Worm (Caenorhabditis elegans) whole organism, L4 larva: ENCODE results near the gene col-109.

Source experiments
- Y5F2A.4 ChIP-seq: fragments of 200-800 bp; sonication (Bioruptor generic); optimal IDR thresholded peaks from 2 replicates; lab custom pipeline; 2018; ENCODE audit warnings: mild to moderate bottlenecking, missing genetic modification characterization, missing compliant biosample characterization
- aha-1 ChIP-seq: fragments of 150-350 bp; peaks from one replicate; lab custom pipeline; 2014; ENCODE audit warnings: missing biosample characterization, missing genetic modification characterization
- aly-2 ChIP-seq: sonication (generic microtip); optimal IDR thresholded peaks from 2 replicates; lab custom pipeline; 2018; ENCODE audit warnings: missing biosample characterization, missing genetic modification characterization
- arid-1 ChIP-seq: fragments of 200-800 bp; sonication (Bioruptor generic); conservative IDR thresholded peaks from 2 replicates; pipeline ENCODE4 v1.3.6; 2022; ENCODE audit warnings: missing genetic modification reagents, missing genetic modification characterization, missing compliant biosample characterization
- ceh-28 ChIP-seq: fragments of 150-350 bp; optimal IDR thresholded peaks from 2 replicates; lab custom pipeline; 2014; ENCODE audit warnings: missing biosample characterization, missing genetic modification reagents, missing genetic modification characterization
- ceh-62 ChIP-seq: sonication (generic microtip); optimal IDR thresholded peaks from 2 replicates; lab custom pipeline; 2017; ENCODE audit warnings: missing biosample characterization, missing genetic modification characterization
- cey-2 ChIP-seq: sonication (generic microtip); optimal IDR thresholded peaks from 3 replicates; lab custom pipeline; 2017; ENCODE audit warnings: missing genetic modification characterization, mild to moderate bottlenecking, missing compliant biosample characterization, antibody characterized with exemption, borderline replicate concordance; ENCODE audit not compliant: insufficient read depth
- daf-12 ChIP-seq: fragments of 150-350 bp; optimal IDR thresholded peaks from 2 replicates; lab custom pipeline; 2014; ENCODE audit warnings: missing biosample characterization, missing genetic modification reagents, missing genetic modification characterization
- daf-16 ChIP-seq, 3 experiments: sonication (generic microtip); optimal IDR thresholded peaks; 2 replicates each; lab custom pipeline; 2016 to 2017; ENCODE audit warnings: missing genetic modification characterization in 3 of 3, missing genetic modification reagents in 3 of 3, mild to moderate bottlenecking in 2 of 3, missing compliant biosample characterization in 2 of 3, missing biosample characterization in 1 of 3, moderate library complexity in 1 of 3
- daf-8 ChIP-seq: fragments of 200-800 bp; sonication (Bioruptor generic); IDR thresholded peaks from 2 replicates; pipeline ENCODE4 v1.3.6; 2022; ENCODE audit warnings: missing genetic modification characterization, missing compliant biosample characterization
- dmd-9 ChIP-seq: fragments of 200-800 bp; sonication (Bioruptor generic); IDR thresholded peaks from 2 replicates; pipeline ENCODE4 v1.3.6; 2022; ENCODE audit warnings: missing genetic modification reagents, missing genetic modification characterization, missing compliant biosample characterization
- duxl-1 ChIP-seq: sonication (generic microtip); optimal IDR thresholded peaks from 2 replicates; lab custom pipeline; 2016; ENCODE audit warnings: mild to moderate bottlenecking, missing genetic modification characterization, moderate library complexity, missing compliant biosample characterization; ENCODE audit not compliant: poor library complexity
- dve-1 ChIP-seq: sonication (generic microtip); optimal IDR thresholded peaks from 2 replicates; lab custom pipeline; 2017; ENCODE audit warnings: antibody characterized with exemption, mild to moderate bottlenecking, missing genetic modification characterization, missing compliant biosample characterization; ENCODE audit not compliant: insufficient read depth
- egl-27 ChIP-seq: sonication (generic microtip); optimal IDR thresholded peaks from 3 replicates; lab custom pipeline; 2017; ENCODE audit warnings: missing biosample characterization, missing genetic modification reagents, missing genetic modification characterization
- egl-43 ChIP-seq: fragments of 200-800 bp; sonication (Bioruptor generic); IDR thresholded peaks from 2 replicates; pipeline ENCODE4 v1.3.6; 2022; ENCODE audit warnings: missing genetic modification reagents, missing genetic modification characterization, missing compliant biosample characterization
- fos-1 ChIP-seq: fragments of 150-350 bp; optimal IDR thresholded peaks from 2 replicates; lab custom pipeline; 2014; ENCODE audit warnings: missing biosample characterization, missing genetic modification characterization
- hif-1 ChIP-seq, 2 experiments: sonication (generic microtip); optimal IDR thresholded peaks; 2 replicates each; lab custom pipeline; 2016 to 2017; ENCODE audit warnings: missing compliant biosample characterization in 2 of 2, missing genetic modification characterization in 2 of 2, missing genetic modification reagents in 2 of 2, missing genotype in 2 of 2, mild to moderate bottlenecking in 1 of 2
- hlh-11 ChIP-seq: fragments of 200-800 bp; sonication (Bioruptor generic); optimal IDR thresholded peaks from 2 replicates; lab custom pipeline; 2018; ENCODE audit warnings: mild to moderate bottlenecking, missing genetic modification characterization, missing compliant biosample characterization
- hlh-30 ChIP-seq: sonication (generic microtip); optimal IDR thresholded peaks from 2 replicates; lab custom pipeline; 2017; ENCODE audit warnings: antibody characterized with exemption, mild to moderate bottlenecking, missing genetic modification characterization, missing compliant biosample characterization; ENCODE audit not compliant: insufficient read depth
- hmg-1.1 ChIP-seq: fragments of 200-800 bp; sonication (Bioruptor generic); IDR thresholded peaks from 2 replicates; pipeline ENCODE4 v1.3.6; 2022; ENCODE audit warnings: missing genetic modification reagents, missing genetic modification characterization, missing compliant biosample characterization
- jun-1 ChIP-seq: fragments of 150-350 bp; optimal IDR thresholded peaks from 2 replicates; lab custom pipeline; 2014; ENCODE audit warnings: missing biosample characterization, missing genetic modification reagents, missing genetic modification characterization
- lim-7 ChIP-seq: fragments of 200-800 bp; sonication (Bioruptor generic); IDR thresholded peaks from 2 replicates; pipeline ENCODE4 v1.3.6; 2022; ENCODE audit warnings: missing genetic modification characterization, missing compliant biosample characterization
- lin-13 ChIP-seq: fragments of 150-350 bp; optimal IDR thresholded peaks from 2 replicates; lab custom pipeline; 2014; ENCODE audit warnings: missing biosample characterization, missing genetic modification reagents, missing genetic modification characterization
- lin-15B ChIP-seq: fragments of 150-350 bp; sonication (generic microtip); optimal IDR thresholded peaks from 3 replicates; lab custom pipeline; 2014; ENCODE audit warnings: missing biosample characterization, missing genetic modification characterization
- lin-29 ChIP-seq: fragments of 200-800 bp; sonication (Bioruptor generic); IDR thresholded peaks from 2 replicates; pipeline ENCODE4 v1.3.6; 2022; ENCODE audit warnings: missing genetic modification reagents, missing genetic modification characterization, missing compliant biosample characterization
- lin-38 ChIP-seq: fragments of 200-800 bp; sonication (Bioruptor generic); IDR thresholded peaks from 2 replicates; pipeline ENCODE4 v1.3.6; 2022; ENCODE audit warnings: missing genetic modification reagents, missing genetic modification characterization, missing compliant biosample characterization
- madf-5 ChIP-seq, 2 experiments: fragments of 200-800 bp; sonication (Bioruptor generic); IDR thresholded peaks; 2 replicates each; pipeline ENCODE4 v1.3.6; 2022; ENCODE audit warnings: missing compliant biosample characterization in 2 of 2, missing genetic modification characterization in 2 of 2
- madf-9 ChIP-seq: fragments of 200-800 bp; sonication (Bioruptor generic); conservative IDR thresholded peaks from 2 replicates; pipeline ENCODE4 v1.3.6; 2022; ENCODE audit warnings: missing genetic modification reagents, missing genetic modification characterization, missing compliant biosample characterization
- mdl-1 ChIP-seq, 2 experiments: fragments of 150-350 bp in 1 of 2; sonication (generic microtip) in 1 of 2; optimal IDR thresholded peaks; 2 replicates each; lab custom pipeline; 2014 to 2017; ENCODE audit warnings: missing biosample characterization in 2 of 2, missing genetic modification characterization in 2 of 2
- mdt-29 ChIP-seq: fragments of 200-800 bp; sonication (Bioruptor generic); IDR thresholded peaks from 2 replicates; pipeline ENCODE4 v1.3.6; 2022; ENCODE audit warnings: missing genetic modification reagents, missing genetic modification characterization, missing compliant biosample characterization
- mep-1 ChIP-seq: fragments of 150-350 bp; sonication (generic microtip); optimal IDR thresholded peaks from 3 replicates; lab custom pipeline; 2014; ENCODE audit warnings: missing biosample characterization, missing genetic modification characterization
- mxl-2 ChIP-seq: fragments of 200-800 bp; sonication (Bioruptor generic); conservative IDR thresholded peaks from 2 replicates; pipeline ENCODE4 v1.3.6; 2022; ENCODE audit warnings: missing genetic modification reagents, missing genetic modification characterization, missing compliant biosample characterization
- mxl-3 ChIP-seq: fragments of 200-800 bp; sonication (Bioruptor generic); optimal IDR thresholded peaks from 2 replicates; lab custom pipeline; 2018; ENCODE audit warnings: mild to moderate bottlenecking, missing genetic modification characterization, missing compliant biosample characterization
- nhr-10 ChIP-seq: fragments of 150-350 bp; optimal IDR thresholded peaks from 2 replicates; lab custom pipeline; 2014; ENCODE audit warnings: missing biosample characterization, missing genetic modification characterization
- nhr-102 ChIP-seq: sonication (generic microtip); optimal IDR thresholded peaks from 2 replicates; lab custom pipeline; 2016; ENCODE audit warnings: mild to moderate bottlenecking, missing genetic modification characterization, moderate library complexity, missing compliant biosample characterization
- nhr-11 ChIP-seq: fragments of 150-350 bp; optimal IDR thresholded peaks from 2 replicates; lab custom pipeline; 2014; ENCODE audit warnings: missing biosample characterization, missing genetic modification characterization
- nhr-42 ChIP-seq: fragments of 200-800 bp; sonication (Bioruptor generic); IDR thresholded peaks from 2 replicates; pipeline ENCODE4 v1.3.6; 2022; ENCODE audit warnings: missing genetic modification characterization, missing compliant biosample characterization
- nhr-76 ChIP-seq: fragments of 150-350 bp; optimal IDR thresholded peaks from 2 replicates; lab custom pipeline; 2014; ENCODE audit warnings: missing biosample characterization, missing genetic modification characterization
- nhr-77 ChIP-seq: fragments of 150-350 bp; optimal IDR thresholded peaks from 2 replicates; lab custom pipeline; 2014; ENCODE audit warnings: missing biosample characterization, missing genetic modification characterization
- php-3 ChIP-seq: fragments of 200-800 bp; sonication (Bioruptor generic); IDR thresholded peaks from 2 replicates; pipeline ENCODE4 v1.3.6; 2022; ENCODE audit warnings: missing genetic modification reagents, missing genetic modification characterization, missing compliant biosample characterization
- pqm-1 ChIP-seq: sonication (generic microtip); optimal IDR thresholded peaks from 2 replicates; lab custom pipeline; 2017; ENCODE audit warnings: missing biosample characterization, missing genetic modification characterization
- sdz-12 ChIP-seq: fragments of 200-800 bp; sonication (Bioruptor generic); optimal IDR thresholded peaks from 2 replicates; lab custom pipeline; 2018; ENCODE audit warnings: mild to moderate bottlenecking, missing genetic modification characterization, missing compliant biosample characterization
- snpc-4 ChIP-seq: fragments of 150-350 bp; optimal IDR thresholded peaks from 2 replicates; lab custom pipeline; 2014; ENCODE audit warnings: missing biosample characterization, missing genetic modification characterization
- spr-1 ChIP-seq: sonication (generic microtip); optimal IDR thresholded peaks from 2 replicates; lab custom pipeline; 2016; ENCODE audit warnings: mild to moderate bottlenecking, missing genetic modification characterization, missing compliant biosample characterization
- tra-1 ChIP-seq: fragments of 200-800 bp; sonication (Bioruptor generic); IDR thresholded peaks from 2 replicates; pipeline ENCODE4 v1.3.6; 2022; ENCODE audit warnings: missing genetic modification reagents, missing genetic modification characterization, missing compliant biosample characterization
- zag-1 ChIP-seq: fragments of 150-350 bp; optimal IDR thresholded peaks from 2 replicates; lab custom pipeline; 2014; ENCODE audit warnings: missing biosample characterization, missing genetic modification characterization
- zfp-2 ChIP-seq: sonication (generic microtip); optimal IDR thresholded peaks from 2 replicates; lab custom pipeline; 2016; ENCODE audit warnings: mild to moderate bottlenecking, missing genetic modification characterization, missing compliant biosample characterization
- zip-2 ChIP-seq: fragments of 150-350 bp; optimal IDR thresholded peaks from 2 replicates; lab custom pipeline; 2014; ENCODE audit warnings: missing biosample characterization, missing genetic modification characterization
- ztf-11 ChIP-seq: fragments of 150-350 bp; optimal IDR thresholded peaks from 2 replicates; lab custom pipeline; 2014; ENCODE audit warnings: missing biosample characterization, missing genetic modification characterization
- ztf-7 ChIP-seq: fragments of 150-350 bp; optimal IDR thresholded peaks from 2 replicates; lab custom pipeline; 2014; ENCODE audit warnings: missing biosample characterization, missing genetic modification characterization

Gene col-109

ce11 chrIV:1846451-1846850 is 26.4 kb upstream of the col-109 start:
- TF ChIP-seq hlh-30 (no peak), aha-1 (peak; percentile 62)

- TF ChIP-seq lin-15B (tag; lab: Kevin White, UChicago): no peak
- 0 out of 2 replicates have a peak, but pooled peaks have one; percentile 29 for TF ChIP-seq hmg-1.1 (GFP tag; lab: Robert Waterston, UW)
- TF ChIP-seq zag-1 (tag; lab: Kevin White, UChicago): no peak
- peak; percentile 69 for TF ChIP-seq mxl-3
- TF ChIP-seq cey-2: no peak
- no peak for TF ChIP-seq ceh-62
- no peak for TF ChIP-seq madf-5 (GFP tag; IDR thresholded peaks at IDR 0.05; lab: Robert Waterston, UW)
- TF ChIP-seq arid-1: no peak
- no peak for TF ChIP-seq lim-7 (GFP tag; lab: Robert Waterston, UW)
- no peak for TF ChIP-seq sdz-12 (GFP tag; lab: Kevin White, UChicago)
- TF ChIP-seq madf-9: no peak
- TF ChIP-seq lin-29 (GFP tag; lab: Robert Waterston, UW): no peak
- no peak for TF ChIP-seq daf-8 (GFP tag; lab: Robert Waterston, UW)
- TF ChIP-seq hif-1 (tag; optimal IDR thresholded peaks at IDR 0.05; lab: Kevin White, UChicago): no peak
- no peak for TF ChIP-seq aly-2 (tag; lab: Kevin White, UChicago)
- no peak for TF ChIP-seq zip-2 (tag; lab: Kevin White, UChicago)
- TF ChIP-seq pqm-1 (tag; lab: Kevin White, UChicago): peak; percentile 78
- no peak for TF ChIP-seq dmd-9 (GFP tag; lab: Robert Waterston, UW)
- no peak for TF ChIP-seq nhr-10
- no peak for TF ChIP-seq snpc-4
- TF ChIP-seq nhr-11 (tag; lab: Kevin White, UChicago): peak; percentile 9
- peak in 1 of 2 experiments; percentile 16 for TF ChIP-seq mdl-1 (tag; optimal IDR thresholded peaks at IDR 0.05; lab: Kevin White, UChicago)
- TF ChIP-seq nhr-102 (tag; lab: Kevin White, UChicago): no peak
- TF ChIP-seq tra-1 (GFP tag; lab: Robert Waterston, UW): 0 out of 2 replicates have a peak, but pooled peaks have one; percentile 19
- no peak for TF ChIP-seq daf-12 (tag; lab: Kevin White, UChicago)
- peak; percentile 3 for TF ChIP-seq nhr-77 (tag; lab: Kevin White, UChicago)
- TF ChIP-seq duxl-1: no peak
- peak; percentile 31 for TF ChIP-seq hlh-30
- TF ChIP-seq mdt-29 (GFP tag; lab: Robert Waterston, UW): no peak
- no peak for TF ChIP-seq daf-16 (GFP tag; optimal IDR thresholded peaks at IDR 0.05; lab: Kevin White, UChicago)
- peak; percentile 81 for TF ChIP-seq daf-16 (tag; optimal IDR thresholded peaks at IDR 0.05; lab: Kevin White, UChicago)
- no peak for TF ChIP-seq lin-13 (GFP tag; lab: Kevin White, UChicago)
- no peak for TF ChIP-seq nhr-42 (GFP tag; lab: Robert Waterston, UW)
- TF ChIP-seq ztf-7 (tag; lab: Kevin White, UChicago): no peak
- TF ChIP-seq hlh-11 (tag; lab: Kevin White, UChicago): peak; percentile 72
- TF ChIP-seq dve-1: peak; percentile 53
- no peak for TF ChIP-seq egl-43 (GFP tag; lab: Robert Waterston, UW)
- TF ChIP-seq mep-1 (tag; lab: Kevin White, UChicago): no peak
- no peak for TF ChIP-seq egl-27 (tag; lab: Kevin White, UChicago)
- TF ChIP-seq ceh-28: no peak
- no peak for TF ChIP-seq zfp-2 (tag; lab: Kevin White, UChicago)
- no peak for TF ChIP-seq spr-1
- no peak for TF ChIP-seq nhr-76 (tag; lab: Kevin White, UChicago)
- 0 out of 2 replicates have a peak, but pooled peaks have one; percentile 32 for TF ChIP-seq lin-38 (GFP tag; lab: Robert Waterston, UW)
- TF ChIP-seq fos-1 (tag; lab: Kevin White, UChicago): no peak
- TF ChIP-seq Y5F2A.4: no peak
- TF ChIP-seq mxl-2 (GFP tag; lab: Robert Waterston, UW): no peak
- TF ChIP-seq jun-1 (tag; lab: Kevin White, UChicago): no peak
- TF ChIP-seq php-3 (GFP tag; lab: Robert Waterston, UW): no peak
- TF ChIP-seq ztf-11 (tag; lab: Kevin White, UChicago): no peak
Observed at ce11 chrIV:1845061-1845460, 25.0 kb upstream of the col-109 start.
